Worm (Caenorhabditis elegans): ENCODE data around the gene srx-51.

ce11 chrV:15241259-15241658 lies 40.4 kb upstream of the srx-51 start, which contains the start of gene chil-12:
- TF ChIP-seq unc-39 (tag; optimal IDR thresholded peaks at IDR 0.05) (no peak), egl-27 (tag; optimal IDR thresholded peaks at IDR 0.05) (no peak), nhr-28 (tag; optimal IDR thresholded peaks at IDR 0.05) (no peak), nhr-43 (tag; optimal IDR thresholded peaks at IDR 0.05; ENCODE audit: poor library complexity, severe bottlenecking) (no peak), pha-4 (tag; optimal IDR thresholded peaks at IDR 0.05) (no peak)
